Worm (Caenorhabditis elegans): ENCODE measurements around the gene C02B10.4.

ce11 chrIV:5081122-5081521, 10.3 kb upstream of the C02B10.4 start:
- TF ChIP-seq tbx-9 (tag; optimal IDR thresholded peaks at IDR 0.05; ENCODE audit: borderline replicate concordance): no peak
- no peak for TF ChIP-seq ztf-28 (GFP tag; IDR thresholded peaks at IDR 0.05)
- TF ChIP-seq nfyb-1 (GFP tag; IDR thresholded peaks at IDR 0.05): no peak
- no peak for TF ChIP-seq athp-1 (tag; optimal IDR thresholded peaks at IDR 0.05)
- no peak for TF ChIP-seq dpl-1 (GFP tag; optimal IDR thresholded peaks at IDR 0.05)
- TF ChIP-seq mxl-1 (tag; optimal IDR thresholded peaks at IDR 0.05): no peak
- no peak for TF ChIP-seq Y53G8AR.9 (GFP tag; conservative IDR thresholded peaks at IDR 0.05)
- TF ChIP-seq lsy-27 (tag; optimal IDR thresholded peaks at IDR 0.05; ENCODE audit: borderline replicate concordance, insufficient read depth): no peak
- no peak for TF ChIP-seq madf-3 (GFP tag; IDR thresholded peaks at IDR 0.05)
- no peak for TF ChIP-seq mcd-1 (GFP tag; IDR thresholded peaks at IDR 0.05)
- TF ChIP-seq lin-35 (GFP tag; optimal IDR thresholded peaks at IDR 0.05): no peak
- TF ChIP-seq him-1 (tag; optimal IDR thresholded peaks at IDR 0.05): no peak
- no peak for TF ChIP-seq dox-1 (GFP tag; IDR thresholded peaks at IDR 0.05)

Measured in whole organism, young adult.